Worm (Caenorhabditis elegans) whole organism, early embryonic: ENCODE results near the gene feh-1.

Source experiments
- B0310.2 ChIP-seq: sonication (generic microtip); optimal IDR thresholded peaks from 2 replicates; lab custom pipeline; 2016; ENCODE audit warnings: mild to moderate bottlenecking, missing genetic modification characterization, missing compliant biosample characterization
- F13C5.2 ChIP-seq: sonication (generic microtip); optimal IDR thresholded peaks from 2 replicates; lab custom pipeline; 2017; ENCODE audit warnings: mild to moderate bottlenecking, missing genetic modification characterization, inconsistent platforms, missing compliant biosample characterization
- aly-1 ChIP-seq: sonication (generic microtip); optimal IDR thresholded peaks from 2 replicates; lab custom pipeline; 2016; ENCODE audit warnings: missing genetic modification characterization, missing compliant biosample characterization
- ama-1 ChIP-seq: fragments of 150-350 bp; optimal IDR thresholded peaks from 2 replicates; lab custom pipeline; 2014
- ceh-13 ChIP-seq: fragments of 200-800 bp; sonication (Bioruptor generic); optimal IDR thresholded peaks from 2 replicates; lab custom pipeline; 2018; ENCODE audit warnings: mild to moderate bottlenecking, missing genetic modification characterization, missing compliant biosample characterization
- ceh-36 ChIP-seq: sonication (generic microtip); optimal IDR thresholded peaks from 2 replicates; lab custom pipeline; 2016; ENCODE audit warnings: missing genetic modification characterization, inconsistent platforms, missing compliant biosample characterization
- ets-7 ChIP-seq: sonication (generic microtip); optimal IDR thresholded peaks from 2 replicates; lab custom pipeline; 2016; ENCODE audit warnings: missing genotype, missing genetic modification characterization, missing compliant biosample characterization
- flt-1 ChIP-seq: fragments of 200-800 bp; sonication (Bioruptor generic); IDR thresholded peaks from 2 replicates; pipeline ENCODE4 v1.3.6; 2022; ENCODE audit warnings: missing genetic modification characterization, missing compliant biosample characterization
- hmbx-1 ChIP-seq: sonication (generic microtip); optimal IDR thresholded peaks from 2 replicates; lab custom pipeline; 2016; ENCODE audit warnings: mild to moderate bottlenecking, missing genetic modification characterization, missing compliant biosample characterization
- hmg-4 ChIP-seq: fragments of 200-800 bp; sonication (Bioruptor generic); optimal IDR thresholded peaks from 2 replicates; lab custom pipeline; 2018; ENCODE audit warnings: mild to moderate bottlenecking, missing genetic modification characterization, missing compliant biosample characterization
- hnd-1 ChIP-seq: sonication (generic microtip); optimal IDR thresholded peaks from 2 replicates; lab custom pipeline; 2016; ENCODE audit warnings: missing genetic modification characterization, missing compliant biosample characterization
- pes-1 ChIP-seq: fragments of 200-800 bp; sonication (Bioruptor generic); IDR thresholded peaks from 2 replicates; pipeline ENCODE4 v1.3.6; 2022; ENCODE audit warnings: missing genetic modification reagents, missing genetic modification characterization, missing compliant biosample characterization
- scrt-1 ChIP-seq: fragments of 200-800 bp; sonication (Bioruptor generic); IDR thresholded peaks from 2 replicates; pipeline ENCODE4 v1.3.6; 2022; ENCODE audit warnings: missing genetic modification characterization, missing compliant biosample characterization
- sea-1 ChIP-seq: fragments of 200-800 bp; sonication (Bioruptor generic); conservative IDR thresholded peaks from 2 replicates; pipeline ENCODE4 v1.3.6; 2022; ENCODE audit warnings: missing genetic modification characterization, missing compliant biosample characterization
- tbx-11 ChIP-seq: fragments of 200-800 bp; sonication (Bioruptor generic); IDR thresholded peaks from 2 replicates; pipeline ENCODE4 v1.3.6; 2022; ENCODE audit warnings: missing genetic modification characterization, missing compliant biosample characterization
- tbx-37 ChIP-seq: fragments of 200-800 bp; sonication (Bioruptor generic); conservative IDR thresholded peaks from 2 replicates; pipeline ENCODE4 v1.3.6; 2022; ENCODE audit warnings: missing genetic modification reagents, missing genetic modification characterization, missing compliant biosample characterization
- tra-4 ChIP-seq: sonication (generic microtip); optimal IDR thresholded peaks from 2 replicates; lab custom pipeline; 2017; ENCODE audit warnings: missing genetic modification characterization, missing compliant biosample characterization

Gene feh-1

DNA sequence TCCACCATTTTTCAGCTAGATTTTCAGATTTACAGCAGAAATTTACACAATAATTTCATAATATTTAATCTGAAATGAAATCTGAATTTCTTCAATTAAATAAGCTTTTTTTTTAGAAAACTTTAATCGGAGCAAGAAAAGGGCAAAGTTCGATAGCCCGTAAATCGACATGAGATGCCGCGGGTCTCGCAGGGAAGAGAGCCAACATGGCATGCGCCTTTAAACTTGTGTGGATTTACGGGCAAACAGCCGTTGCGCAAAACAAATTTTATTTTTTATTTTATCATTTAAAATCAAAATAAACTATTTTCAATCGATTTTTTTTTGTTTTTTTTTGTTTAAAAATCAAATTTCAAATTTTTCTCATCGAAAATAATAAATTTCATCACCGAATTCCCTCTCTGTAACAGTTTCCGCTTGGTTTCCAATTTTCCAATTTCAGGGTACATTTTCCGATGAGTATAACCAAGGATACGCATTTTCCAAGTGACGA lies 21.1 kb upstream of the feh-1 start, which contains the start of the genes Y54F10AM.15, rbc-2 and ndua-8:
Gene Y54F10AM.15 (minus strand): TSS at position 59 of the 493 bp plus-strand sequence.
Gene rbc-2 (minus strand): TSS at position 69 of the 493 bp plus-strand sequence.
Gene ndua-8 (plus strand): TSS at position 443 of the 493 bp plus-strand sequence.
- peak; percentile 32 for TF ChIP-seq hmg-4
- TF ChIP-seq tbx-11 = no peak
- peak; percentile 35 for TF ChIP-seq F13C5.2
- no peak for TF ChIP-seq aly-1 (tag; lab: Kevin White, UChicago)
- TF ChIP-seq scrt-1 = no peak

DNA sequence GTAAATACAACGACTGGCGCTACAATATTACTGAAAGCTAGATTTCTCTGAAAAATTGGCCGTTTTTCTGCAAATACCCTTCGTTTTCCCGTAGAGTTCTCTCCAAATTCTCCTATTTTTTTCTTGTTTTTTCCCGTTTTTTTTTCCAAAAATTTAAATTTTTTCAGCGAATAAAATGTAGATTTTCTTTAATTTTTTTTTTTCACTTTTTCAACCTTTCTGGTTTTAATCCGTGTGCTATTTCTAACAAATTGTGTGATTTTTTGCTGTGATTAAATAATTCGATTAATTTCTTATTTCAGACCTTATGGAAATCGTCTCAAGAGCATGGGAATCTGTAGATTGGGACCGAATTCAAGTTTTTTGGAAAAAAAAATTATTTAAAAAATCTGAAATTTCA lies 19.4 kb upstream of the feh-1 start, which contains the start of gene cone-1:
Gene cone-1 (plus strand): TSS at position 301 of the 400 bp plus-strand sequence.
- TF ChIP-seq ama-1 = no peak
- TF ChIP-seq aly-1 (tag; lab: Kevin White, UChicago) = no peak
- TF ChIP-seq ceh-36 (tag; lab: Kevin White, UChicago) = no peak
- TF ChIP-seq ets-7 (tag; lab: Kevin White, UChicago) = no peak
- TF ChIP-seq ceh-13 = no peak
- no peak for TF ChIP-seq tbx-11
- TF ChIP-seq sea-1 = no peak
- TF ChIP-seq F13C5.2 = no peak
- no peak for TF ChIP-seq flt-1 (GFP tag; lab: Robert Waterston, UW)
- TF ChIP-seq B0310.2 (tag; lab: Kevin White, UChicago) = no peak
- no peak for TF ChIP-seq hmg-4
- no peak for TF ChIP-seq pes-1 (GFP tag; lab: Robert Waterston, UW)
- no peak for TF ChIP-seq tbx-37

DNA sequence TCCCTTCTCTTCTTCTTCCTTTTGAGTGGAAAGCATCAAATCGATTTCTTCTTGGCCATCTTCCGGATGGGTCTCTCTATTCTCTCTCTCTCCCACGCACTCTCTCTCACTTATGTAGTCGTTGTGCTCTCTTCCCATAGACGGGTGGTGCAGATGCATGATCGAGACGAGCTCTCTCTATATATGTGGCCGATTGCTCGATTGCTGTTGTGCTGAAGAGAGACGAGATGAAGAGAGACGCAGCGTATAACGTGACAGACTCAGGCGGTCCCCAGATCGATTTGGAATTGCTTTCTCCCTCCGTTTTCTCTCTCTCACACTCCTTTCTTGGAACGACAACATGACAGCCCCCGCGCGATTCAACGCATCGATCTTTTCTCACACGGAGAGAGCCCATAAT lies 17.0 kb upstream of the feh-1 start:
- TF ChIP-seq flt-1 (GFP tag; lab: Robert Waterston, UW) (no peak), ceh-36 (tag; lab: Kevin White, UChicago) (peak; percentile 26), sea-1 (0 out of 2 replicates have a peak, but pooled peaks have one; percentile 6), ets-7 (tag; lab: Kevin White, UChicago) (peak; percentile 64), hmg-4 (no peak)

DNA sequence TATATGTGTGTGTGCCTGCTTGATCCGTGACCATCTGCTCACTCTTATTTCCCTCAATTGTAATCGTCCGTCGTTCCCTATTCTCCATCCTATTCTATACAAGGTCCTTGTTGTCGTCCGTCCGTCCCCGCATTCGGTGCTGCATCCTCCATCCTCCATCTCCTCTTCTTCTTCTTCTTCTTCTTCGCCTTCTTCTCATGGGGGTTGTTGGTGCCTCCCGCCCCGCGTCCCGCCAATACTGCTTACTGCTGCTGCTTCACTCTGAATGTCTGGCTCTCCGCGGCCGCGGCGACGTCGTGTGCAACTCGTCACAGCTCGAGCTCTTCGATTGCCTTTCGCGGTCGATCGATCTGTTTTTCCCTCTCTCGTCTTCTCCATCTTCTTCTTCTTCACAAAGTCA lies 14.6 kb upstream of the feh-1 start:
- TF ChIP-seq F13C5.2 (no peak), ets-7 (tag; lab: Kevin White, UChicago) (no peak), tra-4 (no peak), pes-1 (GFP tag; lab: Robert Waterston, UW) (no peak), aly-1 (tag; lab: Kevin White, UChicago) (no peak), ceh-36 (tag; lab: Kevin White, UChicago) (no peak), hmbx-1 (tag; lab: Kevin White, UChicago) (no peak), ama-1 (no peak), ceh-13 (no peak), hmg-4 (no peak), flt-1 (GFP tag; lab: Robert Waterston, UW) (no peak)

DNA sequence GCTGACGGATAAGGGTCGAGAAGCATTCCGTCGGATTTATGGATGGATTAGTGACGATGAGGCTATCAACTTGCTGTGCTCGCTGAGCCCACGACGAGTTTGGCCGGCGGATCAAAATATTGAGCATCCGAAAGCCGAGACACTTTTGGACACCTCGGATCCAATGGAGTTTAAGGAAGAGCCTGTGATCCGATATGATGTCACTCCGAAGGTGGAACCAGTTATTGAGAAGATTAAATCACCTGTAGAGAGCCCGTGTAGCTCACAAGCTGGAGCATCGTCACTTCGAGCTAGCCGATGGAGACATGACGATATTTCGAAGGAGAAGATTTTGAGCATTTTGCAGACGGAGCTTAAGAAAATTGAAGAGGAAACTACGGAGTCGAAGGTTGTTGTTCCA lies 9.2 kb upstream of the feh-1 start:
- TF ChIP-seq scrt-1 = no peak
- TF ChIP-seq ceh-36 (tag; lab: Kevin White, UChicago) = no peak
- no peak for TF ChIP-seq hmg-4
- TF ChIP-seq aly-1 (tag; lab: Kevin White, UChicago) = no peak
- no peak for TF ChIP-seq flt-1 (GFP tag; lab: Robert Waterston, UW)
- no peak for TF ChIP-seq pes-1 (GFP tag; lab: Robert Waterston, UW)
- TF ChIP-seq tbx-37 = no peak
- no peak for TF ChIP-seq B0310.2 (tag; lab: Kevin White, UChicago)
- no peak for TF ChIP-seq ceh-13
- TF ChIP-seq ets-7 (tag; lab: Kevin White, UChicago) = no peak
- no peak for TF ChIP-seq ama-1
- no peak for TF ChIP-seq tbx-11
- no peak for TF ChIP-seq sea-1
- no peak for TF ChIP-seq hmbx-1 (tag; lab: Kevin White, UChicago)
- no peak for TF ChIP-seq hnd-1 (tag; lab: Kevin White, UChicago)
- no peak for TF ChIP-seq tra-4
- no peak for TF ChIP-seq F13C5.2

DNA sequence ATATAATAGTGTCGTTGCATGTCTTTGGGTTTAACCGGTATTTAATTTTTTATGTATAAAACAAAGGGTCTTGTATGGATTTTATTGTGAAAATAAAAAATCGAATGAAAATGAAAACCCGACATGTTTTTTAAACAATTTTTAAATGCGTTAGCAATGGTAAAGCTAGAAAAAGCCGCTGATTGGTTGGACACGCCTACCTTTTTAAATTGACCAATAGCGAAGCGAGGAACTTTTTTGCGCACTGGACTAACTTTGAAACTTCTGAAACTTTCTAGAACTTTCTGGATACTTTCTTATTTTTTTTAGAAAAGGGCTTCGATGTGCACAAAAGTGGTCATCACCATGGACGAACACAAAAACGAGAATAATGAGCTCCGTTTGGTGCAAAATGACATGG lies 3.4 kb upstream of the feh-1 start:
- TF ChIP-seq scrt-1 = no peak
- no peak for TF ChIP-seq ceh-36 (tag; lab: Kevin White, UChicago)
- TF ChIP-seq pes-1 (GFP tag; lab: Robert Waterston, UW) = no peak
- TF ChIP-seq B0310.2 (tag; lab: Kevin White, UChicago) = no peak
- TF ChIP-seq tra-4 = no peak
- no peak for TF ChIP-seq ama-1
- TF ChIP-seq hmbx-1 (tag; lab: Kevin White, UChicago) = no peak
- TF ChIP-seq aly-1 (tag; lab: Kevin White, UChicago) = no peak
- TF ChIP-seq sea-1 = no peak
- TF ChIP-seq hmg-4 = no peak
- TF ChIP-seq tbx-37 = no peak
- no peak for TF ChIP-seq tbx-11
- no peak for TF ChIP-seq ets-7 (tag; lab: Kevin White, UChicago)
- TF ChIP-seq flt-1 (GFP tag; lab: Robert Waterston, UW) = no peak
- no peak for TF ChIP-seq hnd-1 (tag; lab: Kevin White, UChicago)
- TF ChIP-seq ceh-13 = no peak

DNA sequence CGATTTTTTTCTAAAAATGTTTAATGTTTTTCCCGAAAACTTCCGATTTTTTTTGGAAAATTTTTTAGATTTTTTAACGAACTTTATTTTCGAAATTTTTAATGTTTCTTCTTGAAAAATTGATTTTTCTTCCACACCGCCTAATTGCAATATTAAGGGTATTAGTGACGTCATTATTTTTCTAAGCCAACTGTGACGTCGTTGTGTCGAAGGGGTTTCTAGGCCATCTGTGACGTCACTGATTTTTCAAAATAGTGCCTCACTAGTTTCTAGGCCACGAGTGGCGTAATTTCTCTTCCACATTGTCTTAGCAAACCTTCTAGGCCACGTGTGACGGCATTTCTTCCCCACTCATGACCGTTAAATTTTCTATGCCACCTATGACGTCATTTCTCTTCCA lies 2.3 kb downstream of the feh-1 start:
- no peak for TF ChIP-seq F13C5.2
- TF ChIP-seq hmg-4 = no peak
- no peak for TF ChIP-seq hmbx-1 (tag; lab: Kevin White, UChicago)
- TF ChIP-seq scrt-1 = no peak
- TF ChIP-seq ets-7 (tag; lab: Kevin White, UChicago) = no peak
- no peak for TF ChIP-seq ceh-36 (tag; lab: Kevin White, UChicago)
- TF ChIP-seq flt-1 (GFP tag; lab: Robert Waterston, UW) = no peak
- no peak for TF ChIP-seq tbx-37
- no peak for TF ChIP-seq aly-1 (tag; lab: Kevin White, UChicago)
- no peak for TF ChIP-seq pes-1 (GFP tag; lab: Robert Waterston, UW)
- no peak for TF ChIP-seq ceh-13
- no peak for TF ChIP-seq B0310.2 (tag; lab: Kevin White, UChicago)

DNA sequence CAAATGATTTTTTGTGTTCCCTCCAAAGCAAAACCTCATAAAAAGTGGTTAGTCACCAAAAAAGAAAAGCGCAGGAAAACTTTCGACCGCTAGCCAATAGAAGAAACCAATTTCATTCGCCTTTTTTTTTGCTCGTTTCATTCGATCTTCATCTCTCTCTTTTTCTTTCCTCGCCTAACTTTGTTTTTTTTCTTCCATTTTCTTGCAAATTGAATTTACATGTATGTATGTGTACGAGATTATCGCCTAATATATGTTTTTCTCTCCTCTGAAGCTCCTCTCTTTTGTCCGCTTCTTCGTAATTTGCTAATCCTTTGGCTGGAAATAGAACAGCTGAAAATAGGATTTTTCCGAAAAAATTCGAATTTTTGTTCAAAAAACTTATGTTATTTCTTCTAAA lies 2.7 kb downstream of the feh-1 start:
- TF ChIP-seq ama-1 (no peak), F13C5.2 (no peak), flt-1 (GFP tag; lab: Robert Waterston, UW) (no peak), B0310.2 (tag; lab: Kevin White, UChicago) (no peak), hmbx-1 (tag; lab: Kevin White, UChicago) (no peak)
